Worm (Caenorhabditis elegans) whole organism, midembryonic: ENCODE measurements around the gene K09C6.2.

Source experiments
- cog-1 ChIP-seq: sonication (generic microtip); optimal IDR thresholded peaks from 2 replicates; lab custom pipeline; 2016; ENCODE audit warnings: missing genetic modification characterization, missing compliant biosample characterization
- flt-1 ChIP-seq: fragments of 200-800 bp; sonication (Bioruptor generic); IDR thresholded peaks from 2 replicates; pipeline ENCODE4 v1.3.6; 2022; ENCODE audit warnings: missing genetic modification characterization, missing compliant biosample characterization
- klf-2 ChIP-seq: fragments of 200-800 bp; sonication (Bioruptor generic); conservative IDR thresholded peaks from 2 replicates; pipeline ENCODE4 v1.3.6; 2022; ENCODE audit warnings: missing genetic modification reagents, missing genetic modification characterization, missing compliant biosample characterization
- ztf-29 ChIP-seq: fragments of 200-800 bp; sonication (Bioruptor generic); IDR thresholded peaks from 2 replicates; pipeline ENCODE4 v1.3.6; 2022; ENCODE audit warnings: missing genetic modification reagents, missing genetic modification characterization, missing compliant biosample characterization

- TF ChIP-seq flt-1 (no peak), ztf-29 (GFP tag; lab: Robert Waterston, UW) (no peak), klf-2 (no peak), cog-1 (tag; lab: Kevin White, UChicago) (no peak)
Measured at ce11 chrV:911474-911873, 54.8 kb downstream of the K09C6.2 start, which contains the start of gene adh-5.
